Fruit fly (Drosophila melanogaster) whole organism, embryonic: Measurements from ENCODE around the gene CG10413.
A peak's percentile ranks its signal among the peaks of the same experiment; 100 is the strongest.

Source experiments
- Bgb ChIP-seq: fragments of 200-800 bp; sonication (Bioruptor generic); IDR thresholded peaks from 2 replicates; pipeline ENCODE4 v1.3.6; 2022; ENCODE audit warnings: missing biosample characterization, missing genetic modification characterization; ENCODE audit not compliant: partially characterized antibody
- CG10267 ChIP-seq: fragments of 200-800 bp; sonication (Bioruptor generic); optimal IDR thresholded peaks from 2 replicates; lab custom pipeline; 2018; ENCODE audit warnings: missing biosample characterization, mild to moderate bottlenecking, missing genetic modification characterization, moderate library complexity
- CG10462 ChIP-seq: fragments of 200-800 bp; sonication (Bioruptor generic); optimal IDR thresholded peaks from 2 replicates; lab custom pipeline; 2016; ENCODE audit warnings: missing biosample characterization, missing genetic modification characterization
- CG12769 ChIP-seq: fragments of 200-800 bp; sonication (Bioruptor generic); optimal IDR thresholded peaks from 2 replicates; lab custom pipeline; 2019; ENCODE audit warnings: missing biosample characterization, mild to moderate bottlenecking, missing genetic modification characterization, moderate library complexity
- CG14441 ChIP-seq: fragments of 200-800 bp; sonication (Bioruptor generic); IDR thresholded peaks from 2 replicates; pipeline ENCODE4 v1.3.6; 2022; ENCODE audit warnings: missing biosample characterization, missing genetic modification characterization
- CG14965 ChIP-seq: fragments of 200-800 bp; sonication (Bioruptor generic); optimal IDR thresholded peaks from 2 replicates; lab custom pipeline; 2016; ENCODE audit warnings: missing biosample characterization, missing genetic modification characterization, borderline replicate concordance
- CG15269 ChIP-seq: fragments of 200-800 bp; sonication (Bioruptor generic); optimal IDR thresholded peaks from 2 replicates; lab custom pipeline; 2018; ENCODE audit warnings: missing biosample characterization, mild to moderate bottlenecking, missing genetic modification characterization, moderate library complexity
- CG16863 ChIP-seq: fragments of 200-800 bp; sonication (Bioruptor generic); optimal IDR thresholded peaks from 3 replicates; lab custom pipeline; 2016; ENCODE audit warnings: missing biosample characterization, missing genetic modification characterization
- CG1792 ChIP-seq: fragments of 200-800 bp; sonication (Bioruptor generic); optimal IDR thresholded peaks from 2 replicates; lab custom pipeline; 2016; ENCODE audit warnings: missing biosample characterization, missing genetic modification characterization
- CG18599 ChIP-seq: fragments of 200-800 bp; sonication (Bioruptor generic); optimal IDR thresholded peaks from 3 replicates; lab custom pipeline; 2017; ENCODE audit warnings: missing biosample characterization, missing genetic modification characterization, mild to moderate bottlenecking, moderate library complexity, missing genetic modification reagents
- CG18619 ChIP-seq: fragments of 200-800 bp; sonication (Bioruptor generic); optimal IDR thresholded peaks from 3 replicates; lab custom pipeline; 2017; ENCODE audit warnings: missing biosample characterization, mild to moderate bottlenecking, missing genetic modification characterization
- CG30403 ChIP-seq: fragments of 200-800 bp; sonication (Bioruptor generic); optimal IDR thresholded peaks from 3 replicates; lab custom pipeline; 2016; ENCODE audit warnings: missing biosample characterization, missing genetic modification characterization
- CG31441 ChIP-seq: fragments of 200-800 bp; sonication (Bioruptor generic); IDR thresholded peaks from 2 replicates; pipeline ENCODE4 v1.3.6; 2022; ENCODE audit warnings: missing biosample characterization, missing genetic modification characterization
- CG32772 ChIP-seq: fragments of 200-800 bp; sonication (Bioruptor generic); IDR thresholded peaks from 2 replicates; pipeline ENCODE4 v1.3.6; 2022; ENCODE audit warnings: missing biosample characterization, missing genetic modification characterization
- CG3407 ChIP-seq: fragments of 200-800 bp; sonication (Bioruptor generic); optimal IDR thresholded peaks from 2 replicates; lab custom pipeline; 2018; ENCODE audit warnings: missing biosample characterization, mild to moderate bottlenecking, missing genetic modification characterization
- CG4707 ChIP-seq: fragments of 200-800 bp; sonication (Bioruptor generic); optimal IDR thresholded peaks from 2 replicates; lab custom pipeline; 2018; ENCODE audit warnings: missing biosample characterization, mild to moderate bottlenecking, missing genetic modification characterization, moderate library complexity
- CG6791 ChIP-seq: fragments of 200-800 bp; sonication (Bioruptor generic); IDR thresholded peaks from 3 replicates; pipeline ENCODE4 v1.3.6; 2022; ENCODE audit warnings: missing biosample characterization, missing genetic modification characterization; ENCODE audit not compliant: partially characterized antibody
- CG7372 ChIP-seq: fragments of 200-800 bp; sonication (Bioruptor generic); IDR thresholded peaks from 2 replicates; pipeline ENCODE4 v1.3.6; 2022; ENCODE audit warnings: missing biosample characterization, missing genetic modification characterization
- CG7987 ChIP-seq: fragments of 200-800 bp; sonication (Bioruptor generic); optimal IDR thresholded peaks from 2 replicates; lab custom pipeline; 2018; ENCODE audit warnings: missing biosample characterization, mild to moderate bottlenecking, missing genetic modification characterization, moderate library complexity
- CG8944 ChIP-seq: fragments of 200-800 bp; sonication (Bioruptor generic); optimal IDR thresholded peaks from 3 replicates; lab custom pipeline; 2016; ENCODE audit warnings: missing biosample characterization, missing genetic modification characterization
- CG9609 ChIP-seq: fragments of 200-800 bp; sonication (Bioruptor generic); optimal IDR thresholded peaks from 3 replicates; lab custom pipeline; 2016; ENCODE audit warnings: missing biosample characterization, missing genetic modification characterization
- Dbx ChIP-seq: fragments of 200-800 bp; sonication (Bioruptor generic); IDR thresholded peaks from 3 replicates; pipeline ENCODE4 v1.3.6; 2022; ENCODE audit warnings: missing biosample characterization, missing genetic modification characterization
- Dip2 ChIP-seq: fragments of 200-800 bp; sonication (Bioruptor generic); IDR thresholded peaks from 2 replicates; pipeline ENCODE4 v1.3.6; 2022; ENCODE audit warnings: missing biosample characterization, missing genetic modification characterization
- Drgx ChIP-seq: fragments of 200-800 bp; sonication (Bioruptor generic); IDR thresholded peaks from 2 replicates; pipeline ENCODE4 v1.3.6; 2022; ENCODE audit warnings: missing biosample characterization, missing genetic modification characterization
- HLH54F ChIP-seq: fragments of 200-800 bp; sonication (Bioruptor generic); optimal IDR thresholded peaks from 3 replicates; lab custom pipeline; 2016; ENCODE audit warnings: missing biosample characterization, missing genetic modification characterization
- Hey ChIP-seq: fragments of 200-800 bp; sonication (Bioruptor generic); optimal IDR thresholded peaks from 3 replicates; lab custom pipeline; 2018; ENCODE audit warnings: missing biosample characterization, mild to moderate bottlenecking, missing genetic modification characterization
- Scr ChIP-seq: fragments of 200-800 bp; sonication (Bioruptor generic); IDR thresholded peaks from 2 replicates; pipeline ENCODE4 v1.3.6; 2022; ENCODE audit warnings: missing biosample characterization, missing genetic modification characterization; ENCODE audit not compliant: partially characterized antibody
- Sry-β ChIP-seq: fragments of 200-800 bp; sonication (Bioruptor generic); optimal IDR thresholded peaks from 2 replicates; lab custom pipeline; 2018; ENCODE audit warnings: missing biosample characterization, mild to moderate bottlenecking, missing genetic modification characterization, moderate library complexity
- abd-A ChIP-seq: fragments of 200-800 bp; sonication (Bioruptor generic); optimal IDR thresholded peaks from 3 replicates; lab custom pipeline; 2019; ENCODE audit warnings: missing biosample characterization, mild to moderate bottlenecking, missing genetic modification characterization, moderate library complexity
- ash1 ChIP-seq: fragments of 200-800 bp; sonication (Bioruptor generic); optimal IDR thresholded peaks from 2 replicates; lab custom pipeline; 2018; ENCODE audit warnings: missing biosample characterization, mild to moderate bottlenecking, missing genetic modification characterization
- az2 ChIP-seq: fragments of 200-800 bp; sonication (Bioruptor generic); optimal IDR thresholded peaks from 3 replicates; lab custom pipeline; 2016; ENCODE audit warnings: missing biosample characterization, missing genetic modification characterization
- bab2 ChIP-seq: fragments of 200-800 bp; sonication (Bioruptor generic); optimal IDR thresholded peaks from 2 replicates; lab custom pipeline; 2016; ENCODE audit warnings: missing biosample characterization, missing genetic modification characterization
- ci ChIP-seq: fragments of 200-800 bp; sonication (Bioruptor generic); IDR thresholded peaks from 3 replicates; pipeline ENCODE4 v1.3.6; 2022; ENCODE audit warnings: missing biosample characterization, missing genetic modification characterization
- cwo ChIP-seq: fragments of 200-800 bp; sonication (Bioruptor generic); optimal IDR thresholded peaks from 3 replicates; lab custom pipeline; 2017; ENCODE audit warnings: missing biosample characterization, missing genetic modification characterization, mild to moderate bottlenecking, moderate library complexity, missing genetic modification reagents
- eyg ChIP-seq: fragments of 200-800 bp; sonication (Bioruptor generic); optimal IDR thresholded peaks from 3 replicates; lab custom pipeline; 2016; ENCODE audit warnings: missing biosample characterization, missing genetic modification characterization
- fd3F ChIP-seq: fragments of 200-800 bp; sonication (Bioruptor generic); optimal IDR thresholded peaks from 2 replicates; lab custom pipeline; 2018; ENCODE audit warnings: missing biosample characterization, mild to moderate bottlenecking, missing genetic modification characterization, moderate library complexity
- gro ChIP-seq: fragments of 200-800 bp; sonication (Bioruptor generic); optimal IDR thresholded peaks from 2 replicates; lab custom pipeline; 2016; ENCODE audit warnings: missing biosample characterization, missing genetic modification characterization
- gsb-n ChIP-seq: fragments of 200-800 bp; sonication (Bioruptor generic); optimal IDR thresholded peaks from 3 replicates; lab custom pipeline; 2018; ENCODE audit warnings: missing biosample characterization, mild to moderate bottlenecking, missing genetic modification characterization
- ken ChIP-seq: fragments of 200-800 bp; sonication (Bioruptor generic); IDR thresholded peaks from 3 replicates; pipeline ENCODE4 v1.3.6; 2022; ENCODE audit warnings: missing biosample characterization, missing genetic modification characterization
- klu ChIP-seq: fragments of 200-800 bp; sonication (Bioruptor generic); IDR thresholded peaks from 2 replicates; pipeline ENCODE4 v1.3.6; 2022; ENCODE audit warnings: missing biosample characterization, missing genetic modification characterization
- lab ChIP-seq: fragments of 200-800 bp; sonication (Bioruptor generic); optimal IDR thresholded peaks from 3 replicates; lab custom pipeline; 2017; ENCODE audit warnings: missing biosample characterization, missing genetic modification characterization, mild to moderate bottlenecking, moderate library complexity, missing genetic modification reagents
- mirr ChIP-seq: fragments of 200-800 bp; sonication (Bioruptor generic); optimal IDR thresholded peaks from 3 replicates; lab custom pipeline; 2018; ENCODE audit warnings: missing biosample characterization, mild to moderate bottlenecking, missing genetic modification characterization
- nau ChIP-seq: fragments of 200-800 bp; sonication (Bioruptor generic); optimal IDR thresholded peaks from 3 replicates; lab custom pipeline; 2017; ENCODE audit warnings: missing biosample characterization, mild to moderate bottlenecking, missing genetic modification characterization, missing genetic modification reagents
- phol ChIP-seq: fragments of 200-800 bp; sonication (Bioruptor generic); optimal IDR thresholded peaks from 3 replicates; lab custom pipeline; 2018; ENCODE audit warnings: missing biosample characterization, mild to moderate bottlenecking, missing genetic modification characterization, moderate library complexity
- sim ChIP-seq: fragments of 200-800 bp; sonication (Bioruptor generic); IDR thresholded peaks from 2 replicates; pipeline ENCODE4 v1.3.6; 2022; ENCODE audit warnings: missing biosample characterization, missing genetic modification characterization
- sisA ChIP-seq: fragments of 200-800 bp; sonication (Bioruptor generic); IDR thresholded peaks from 2 replicates; pipeline ENCODE4 v1.3.6; 2022; ENCODE audit warnings: missing biosample characterization, missing genetic modification characterization
- ssp ChIP-seq: fragments of 200-800 bp; sonication (Bioruptor generic); IDR thresholded peaks from 2 replicates; pipeline ENCODE4 v1.3.6; 2022; ENCODE audit warnings: missing biosample characterization, missing genetic modification characterization
- trem ChIP-seq: fragments of 200-800 bp; optimal IDR thresholded peaks from 3 replicates; lab custom pipeline; 2019; ENCODE audit warnings: missing biosample characterization, mild to moderate bottlenecking, missing genetic modification characterization, moderate library complexity
- unpg ChIP-seq: fragments of 200-800 bp; sonication (Bioruptor generic); optimal IDR thresholded peaks from 3 replicates; lab custom pipeline; 2018; ENCODE audit warnings: missing biosample characterization, mild to moderate bottlenecking, missing genetic modification characterization, moderate library complexity
- z ChIP-seq: fragments of 200-800 bp; sonication (Bioruptor generic); IDR thresholded peaks from 3 replicates; pipeline ENCODE4 v1.3.6; 2022; ENCODE audit warnings: missing biosample characterization, missing genetic modification characterization

CG10413 gene

DNA sequence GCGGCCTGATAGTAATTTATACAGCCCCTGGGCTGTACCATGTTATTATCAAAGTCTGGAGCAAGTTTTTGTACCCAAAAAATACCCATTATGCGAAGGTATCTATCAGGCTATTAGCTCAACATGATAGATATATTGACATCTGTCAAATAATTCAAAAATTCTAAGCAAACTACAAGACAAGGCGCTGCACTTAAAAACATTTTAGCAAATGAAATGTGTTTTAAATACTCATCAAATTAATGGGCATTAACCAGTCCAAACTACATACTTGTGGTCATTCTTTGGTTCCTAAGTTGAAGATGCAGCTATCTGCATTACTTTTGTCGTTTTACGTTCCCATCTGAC, 48.3 kb upstream of the CG10413 start (continued):
- TF ChIP-seq CG3407 (GFP tag; lab: Kevin White, UChicago) (peak; percentile 41), bab2 (peak; percentile 7), CG30403 (GFP tag; lab: Kevin White, UChicago) (peak; percentile 65), sisA (GFP tag; lab: Robert Waterston, UW) (peak; percentile 69), Dip2 (GFP tag; lab: Robert Waterston, UW) (no peak), gsb-n (peak; percentile 70), cwo (GFP tag; lab: Kevin White, UChicago) (peak; percentile 37), fd3F (no peak), CG32772 (GFP tag; lab: Robert Waterston, UW) (peak; percentile 84), ash1 (GFP tag; lab: Kevin White, UChicago) (no peak), CG7987 (GFP tag; lab: Kevin White, UChicago) (peak; percentile 27), Dbx (GFP tag; lab: Robert Waterston, UW) (no peak), abd-A (tag; lab: Kevin White, UChicago) (no peak), mirr (no peak), CG18599 (GFP tag; lab: Kevin White, UChicago) (peak; percentile 66), CG10462 (GFP tag; lab: Kevin White, UChicago) (peak; percentile 33), CG10267 (tag; lab: Kevin White, UChicago) (peak; percentile 69), ssp (peak; percentile 69), ken (GFP tag; lab: Robert Waterston, UW) (peak; percentile 64; the same call in 2 of the 3 replicates), unpg (GFP tag; lab: Kevin White, UChicago) (peak; percentile 48), CG14965 (GFP tag; lab: Kevin White, UChicago) (peak; percentile 1), CG15269 (peak; percentile 62), CG31441 (peak; percentile 85), CG16863 (GFP tag; lab: Kevin White, UChicago) (peak; percentile 68), Scr (GFP tag; lab: Robert Waterston, UW) (no peak), CG9609 (GFP tag; lab: Kevin White, UChicago) (no peak), CG14441 (GFP tag; lab: Robert Waterston, UW) (peak; percentile 67), eyg (GFP tag; lab: Kevin White, UChicago) (peak; percentile 28), CG18619 (GFP tag; lab: Kevin White, UChicago) (peak; percentile 38), Drgx (GFP tag; lab: Robert Waterston, UW) (peak; percentile 41), CG4707 (GFP tag; lab: Kevin White, UChicago) (peak; percentile 62), CG12769 (peak; percentile 73), CG8944 (GFP tag; lab: Kevin White, UChicago) (peak; percentile 27), Hey (no peak), trem (tag; lab: Kevin White, UChicago) (peak; percentile 57), nau (GFP tag; lab: Kevin White, UChicago) (peak; percentile 52), az2 (GFP tag; lab: Kevin White, UChicago) (peak; percentile 50), gro (GFP tag; lab: Kevin White, UChicago) (peak; percentile 26), HLH54F (GFP tag; lab: Kevin White, UChicago) (peak; percentile 27), z (peak; percentile 41; the same call in 1 of the 3 replicates), Sry-β (GFP tag; lab: Kevin White, UChicago) (peak; percentile 19), CG6791 (no peak), CG7372 (GFP tag; lab: Robert Waterston, UW) (peak; percentile 31; the same call in 1 of the 2 replicates), phol (peak; percentile 86), klu (GFP tag; lab: Robert Waterston, UW) (no peak), CG1792 (peak; percentile 51), lab (GFP tag; lab: Kevin White, UChicago) (peak; percentile 79), ci (GFP tag; lab: Robert Waterston, UW) (peak; percentile 87), sim (GFP tag; lab: Robert Waterston, UW) (0 out of 2 replicates have a peak, but pooled peaks have one; percentile 21), Bgb (GFP tag; lab: Robert Waterston, UW) (no peak)
